Worm (Caenorhabditis elegans) whole organism, L3 larva: ENCODE results near the gene npr-17.

Source experiments
- R02D3.7 ChIP-seq: fragments of 150-350 bp; optimal IDR thresholded peaks from 2 replicates; lab custom pipeline; 2014; ENCODE audit warnings: missing biosample characterization, missing genetic modification characterization
- aly-2 ChIP-seq: fragments of 150-350 bp; optimal IDR thresholded peaks from 2 replicates; lab custom pipeline; 2014; ENCODE audit warnings: missing biosample characterization, missing genetic modification characterization
- ama-1 ChIP-seq: fragments of 150-350 bp; optimal IDR thresholded peaks from 2 replicates; lab custom pipeline; 2018
- ceh-28 ChIP-seq: fragments of 150-350 bp; optimal IDR thresholded peaks from 2 replicates; lab custom pipeline; 2014; ENCODE audit warnings: missing biosample characterization, missing genetic modification reagents, missing genetic modification characterization
- ceh-82 ChIP-seq: fragments of 150-350 bp; optimal IDR thresholded peaks from 2 replicates; lab custom pipeline; 2014; ENCODE audit warnings: missing biosample characterization, missing genetic modification characterization
- ceh-9 ChIP-seq: sonication (generic microtip); optimal IDR thresholded peaks from 2 replicates; lab custom pipeline; 2018; ENCODE audit warnings: missing biosample characterization, missing genetic modification characterization
- daf-12 ChIP-seq: fragments of 150-350 bp; optimal IDR thresholded peaks from 2 replicates; lab custom pipeline; 2014; ENCODE audit warnings: missing biosample characterization, missing genetic modification reagents, missing genetic modification characterization
- egl-27 ChIP-seq: sonication (generic microtip); optimal IDR thresholded peaks from 4 replicates; lab custom pipeline; 2017; ENCODE audit warnings: missing biosample characterization, missing genetic modification reagents, missing genetic modification characterization
- egl-5 ChIP-seq: fragments of 150-350 bp; optimal IDR thresholded peaks from 2 replicates; lab custom pipeline; 2017; ENCODE audit warnings: missing biosample characterization, missing genetic modification reagents, missing genetic modification characterization, inconsistent platforms
- elt-1 ChIP-seq: fragments of 150-350 bp; optimal IDR thresholded peaks from 2 replicates; lab custom pipeline; 2014; ENCODE audit warnings: missing biosample characterization, missing genetic modification characterization
- elt-2 ChIP-seq: sonication (generic microtip); optimal IDR thresholded peaks from 2 replicates; lab custom pipeline; 2016; ENCODE audit warnings: missing genetic modification reagents, mild to moderate bottlenecking, missing genetic modification characterization, missing compliant biosample characterization
- eor-1 ChIP-seq, 2 experiments: fragments of 150-350 bp; optimal IDR thresholded peaks; 2 replicates each; lab custom pipeline; 2014 to 2018; ENCODE audit warnings: missing biosample characterization in 2 of 2, missing genetic modification characterization in 2 of 2
- fkh-10 ChIP-seq: sonication (generic microtip); optimal IDR thresholded peaks from 2 replicates; lab custom pipeline; 2017; ENCODE audit warnings: missing biosample characterization, missing genetic modification reagents, missing genetic modification characterization
- fkh-2 ChIP-seq: fragments of 150-350 bp; optimal IDR thresholded peaks from 2 replicates; lab custom pipeline; 2014; ENCODE audit warnings: missing biosample characterization, missing genetic modification reagents, missing genetic modification characterization
- fos-1 ChIP-seq: fragments of 150-350 bp; optimal IDR thresholded peaks from 2 replicates; lab custom pipeline; 2014; ENCODE audit warnings: missing biosample characterization, missing genetic modification characterization
- hmg-11 ChIP-seq: sonication (generic microtip); optimal IDR thresholded peaks from 2 replicates; lab custom pipeline; 2016; ENCODE audit warnings: missing genetic modification characterization, missing compliant biosample characterization
- jun-1 ChIP-seq: fragments of 150-350 bp; optimal IDR thresholded peaks from 2 replicates; lab custom pipeline; 2014; ENCODE audit warnings: missing biosample characterization, missing genetic modification reagents, missing genetic modification characterization
- lin-15B ChIP-seq: fragments of 150-350 bp; optimal IDR thresholded peaks from 2 replicates; lab custom pipeline; 2014; ENCODE audit warnings: missing biosample characterization, missing genetic modification characterization
- lin-39 ChIP-seq: fragments of 150-350 bp; optimal IDR thresholded peaks from 2 replicates; lab custom pipeline; 2018; ENCODE audit warnings: missing biosample characterization, missing genetic modification reagents, missing genetic modification characterization
- lsy-12 ChIP-seq: sonication (generic microtip); optimal IDR thresholded peaks from 2 replicates; lab custom pipeline; 2016; ENCODE audit warnings: mild to moderate bottlenecking, missing genetic modification characterization, missing compliant biosample characterization
- mdl-1 ChIP-seq: fragments of 150-350 bp; optimal IDR thresholded peaks from 2 replicates; lab custom pipeline; 2014; ENCODE audit warnings: missing biosample characterization, missing genetic modification characterization
- mml-1 ChIP-seq: fragments of 150-350 bp; sonication (generic microtip); optimal IDR thresholded peaks from 3 replicates; lab custom pipeline; 2014; ENCODE audit warnings: missing biosample characterization, missing genetic modification characterization
- nfya-1 ChIP-seq: sonication (generic microtip); optimal IDR thresholded peaks from 2 replicates; lab custom pipeline; 2017; ENCODE audit warnings: missing genetic modification characterization, mild to moderate bottlenecking, missing compliant biosample characterization, antibody characterized with exemption, moderate library complexity; ENCODE audit not compliant: insufficient read depth
- nhr-11 ChIP-seq: fragments of 150-350 bp; optimal IDR thresholded peaks from 2 replicates; lab custom pipeline; 2014; ENCODE audit warnings: missing biosample characterization, missing genetic modification characterization
- nhr-12 ChIP-seq: fragments of 150-350 bp; optimal IDR thresholded peaks from 2 replicates; lab custom pipeline; 2014; ENCODE audit warnings: missing biosample characterization, missing genetic modification characterization
- nhr-23 ChIP-seq: fragments of 150-350 bp; optimal IDR thresholded peaks from 2 replicates; lab custom pipeline; 2014; ENCODE audit warnings: missing biosample characterization, missing genetic modification reagents, missing genetic modification characterization
- nhr-237 ChIP-seq: fragments of 150-350 bp; optimal IDR thresholded peaks from 2 replicates; lab custom pipeline; 2014; ENCODE audit warnings: missing biosample characterization, missing genetic modification characterization
- nhr-25 ChIP-seq: sonication (generic microtip); optimal IDR thresholded peaks from 2 replicates; lab custom pipeline; 2017; ENCODE audit warnings: missing biosample characterization, missing genetic modification characterization
- nhr-43 ChIP-seq: sonication (generic microtip); optimal IDR thresholded peaks from 2 replicates; lab custom pipeline; 2016; ENCODE audit warnings: mild to moderate bottlenecking, missing genetic modification characterization, missing compliant biosample characterization; ENCODE audit not compliant: poor library complexity, severe bottlenecking
- nhr-67 ChIP-seq: fragments of 150-350 bp; optimal IDR thresholded peaks from 2 replicates; lab custom pipeline; 2014; ENCODE audit warnings: missing biosample characterization, missing genetic modification characterization
- nhr-76 ChIP-seq: fragments of 150-350 bp; sonication (generic microtip); optimal IDR thresholded peaks from 5 replicates; lab custom pipeline; 2014; ENCODE audit warnings: missing biosample characterization, missing genetic modification characterization
- nhr-77 ChIP-seq: fragments of 150-350 bp; optimal IDR thresholded peaks from 2 replicates; lab custom pipeline; 2014; ENCODE audit warnings: missing biosample characterization, missing genetic modification characterization
- pha-4 ChIP-seq: fragments of 150-350 bp; optimal IDR thresholded peaks from 2 replicates; lab custom pipeline; 2014; ENCODE audit warnings: missing biosample characterization, missing genetic modification reagents, missing genetic modification characterization
- pqm-1 ChIP-seq: fragments of 150-350 bp; optimal IDR thresholded peaks from 2 replicates; lab custom pipeline; 2017; ENCODE audit warnings: missing biosample characterization, missing genetic modification characterization, inconsistent platforms
- sea-2 ChIP-seq: fragments of 150-350 bp; sonication (generic microtip); optimal IDR thresholded peaks from 4 replicates; lab custom pipeline; 2014; ENCODE audit warnings: missing biosample characterization, missing genetic modification reagents, missing genetic modification characterization
- skn-1 ChIP-seq: fragments of 150-350 bp; optimal IDR thresholded peaks from 2 replicates; lab custom pipeline; 2014; ENCODE audit warnings: missing biosample characterization, missing genetic modification characterization
- snpc-4 ChIP-seq: fragments of 150-350 bp; optimal IDR thresholded peaks from 2 replicates; lab custom pipeline; 2014; ENCODE audit warnings: missing biosample characterization, missing genetic modification characterization
- tbx-2 ChIP-seq: sonication (generic microtip); optimal IDR thresholded peaks from 2 replicates; lab custom pipeline; 2016; ENCODE audit warnings: mild to moderate bottlenecking, missing genetic modification characterization, missing compliant biosample characterization
- unc-39 ChIP-seq: sonication (generic microtip); optimal IDR thresholded peaks from 4 replicates; lab custom pipeline; 2017; ENCODE audit warnings: missing biosample characterization, missing genetic modification characterization
- unc-62 ChIP-seq: fragments of 150-350 bp; sonication (generic microtip); optimal IDR thresholded peaks from 4 replicates; lab custom pipeline; 2014; ENCODE audit warnings: missing biosample characterization, missing genetic modification reagents, missing genetic modification characterization
- zag-1 ChIP-seq: fragments of 150-350 bp; optimal IDR thresholded peaks from 2 replicates; lab custom pipeline; 2014; ENCODE audit warnings: missing biosample characterization, missing genetic modification characterization
- ztf-11 ChIP-seq: fragments of 150-350 bp; optimal IDR thresholded peaks from 2 replicates; lab custom pipeline; 2014; ENCODE audit warnings: missing biosample characterization, missing genetic modification characterization

npr-17 gene

ce11 chrIII:8029487-8029886 is 33.2 kb upstream of the npr-17 start, which contains the start of gene F44B9.8 (continued):
- TF ChIP-seq pqm-1 (tag; lab: Kevin White, UChicago) (no peak), jun-1 (tag; lab: Kevin White, UChicago) (no peak), ceh-82 (tag; lab: Kevin White, UChicago) (no peak), snpc-4 (peak; percentile 55), sea-2 (GFP tag; lab: Kevin White, UChicago) (no peak), nhr-23 (peak; percentile 82), nhr-237 (no peak), unc-62 (GFP tag; lab: Kevin White, UChicago) (no peak), aly-2 (tag; lab: Kevin White, UChicago) (no peak), skn-1 (no peak)

ce11 chrIII:8027942-8028341 is 31.7 kb upstream of the npr-17 start, which contains the start of gene mdt-30:
Gene mdt-30, minus strand, starts transcription at chrIII:8028042.
- no peak for TF ChIP-seq nfya-1 (tag; lab: Kevin White, UChicago)
- no peak for TF ChIP-seq ceh-9 (tag; lab: Kevin White, UChicago)
- TF ChIP-seq elt-1 (tag; lab: Kevin White, UChicago) = no peak
- no peak for TF ChIP-seq nhr-43 (tag; lab: Kevin White, UChicago)
- no peak for TF ChIP-seq fkh-2 (tag; lab: Kevin White, UChicago)
- no peak for TF ChIP-seq ceh-28 (tag; lab: Kevin White, UChicago)
- no peak for TF ChIP-seq nhr-67
- no peak for TF ChIP-seq nhr-12 (tag; lab: Kevin White, UChicago)
- TF ChIP-seq lin-39 (tag; lab: Kevin White, UChicago) = no peak
- TF ChIP-seq elt-2 (tag; lab: Kevin White, UChicago) = no peak
- no peak for TF ChIP-seq zag-1 (tag; lab: Kevin White, UChicago)
- no peak for TF ChIP-seq egl-5
- TF ChIP-seq aly-2 (tag; lab: Kevin White, UChicago) = no peak
- TF ChIP-seq skn-1 = no peak
- TF ChIP-seq unc-39 (tag; lab: Kevin White, UChicago) = no peak
- no peak for TF ChIP-seq mml-1 (tag; lab: Kevin White, UChicago)
- TF ChIP-seq eor-1 (tag; optimal IDR thresholded peaks at IDR 0.05; lab: Kevin White, UChicago) = no peak
- TF ChIP-seq fkh-10 = no peak
- TF ChIP-seq nhr-237 = no peak
- no peak for TF ChIP-seq R02D3.7 (tag; lab: Kevin White, UChicago)

- TF ChIP-seq ceh-82 (tag; lab: Kevin White, UChicago) (no peak), fkh-10 (no peak), ceh-28 (tag; lab: Kevin White, UChicago) (no peak), lin-39 (tag; lab: Kevin White, UChicago) (no peak), nhr-12 (tag; lab: Kevin White, UChicago) (no peak), egl-27 (tag; lab: Kevin White, UChicago) (no peak), ztf-11 (tag; lab: Kevin White, UChicago) (no peak), nfya-1 (tag; lab: Kevin White, UChicago) (no peak), hmg-11 (tag; lab: Kevin White, UChicago) (no peak), snpc-4 (no peak), lin-15B (tag; lab: Kevin White, UChicago) (no peak), pqm-1 (tag; lab: Kevin White, UChicago) (no peak), daf-12 (tag; lab: Kevin White, UChicago) (no peak), pha-4 (tag; lab: Kevin White, UChicago) (no peak)
- TF ChIP-seq, all 47 proteins: peak for 0
Observed at ce11 chrIII:8022077-8022476, 25.8 kb upstream of the npr-17 start, which contains the start of gene F44B9.2. Gene F44B9.2, plus strand, starts transcription at chrIII:8022463.

- TF ChIP-seq nhr-77 (tag; lab: Kevin White, UChicago) = no peak
- no peak for TF ChIP-seq egl-5
- TF ChIP-seq unc-62 (GFP tag; lab: Kevin White, UChicago) = no peak
- peak; percentile 52 for TF ChIP-seq tbx-2 (tag; lab: Kevin White, UChicago)
- TF ChIP-seq nhr-23 = peak; percentile 89
- no peak for TF ChIP-seq nhr-67
- no peak for TF ChIP-seq unc-39 (tag; lab: Kevin White, UChicago)
- TF ChIP-seq daf-12 (tag; lab: Kevin White, UChicago) = no peak
- peak; percentile 86 for TF ChIP-seq nfya-1 (tag; lab: Kevin White, UChicago)
- TF ChIP-seq ceh-28 (tag; lab: Kevin White, UChicago) = peak; percentile 92
- no peak for TF ChIP-seq zag-1 (tag; lab: Kevin White, UChicago)
- peak; percentile 82 for TF ChIP-seq lin-39 (tag; lab: Kevin White, UChicago)
- TF ChIP-seq R02D3.7 (tag; lab: Kevin White, UChicago) = peak; percentile 63
- TF ChIP-seq nhr-237 = no peak
- peak; percentile 58 for TF ChIP-seq nhr-43 (tag; lab: Kevin White, UChicago)
- peak; percentile 64 for TF ChIP-seq lsy-12
- TF ChIP-seq lin-15B (tag; lab: Kevin White, UChicago) = peak; percentile 85
- peak; percentile 7 for TF ChIP-seq pqm-1 (tag; lab: Kevin White, UChicago)
- no peak for TF ChIP-seq ceh-82 (tag; lab: Kevin White, UChicago)
- no peak for TF ChIP-seq eor-1 (tag; optimal IDR thresholded peaks at IDR 0.05; lab: Kevin White, UChicago)
- no peak for TF ChIP-seq mdl-1
- TF ChIP-seq nhr-11 (tag; lab: Kevin White, UChicago) = no peak
- no peak for TF ChIP-seq fkh-10
- TF ChIP-seq ama-1 = no peak
- TF ChIP-seq fos-1 (tag; lab: Kevin White, UChicago) = no peak
- TF ChIP-seq elt-2 (tag; lab: Kevin White, UChicago) = peak; percentile 46
- TF ChIP-seq mml-1 (tag; lab: Kevin White, UChicago) = no peak
- TF ChIP-seq nhr-25 (tag; lab: Kevin White, UChicago) = peak; percentile 90
- peak; percentile 64 for TF ChIP-seq snpc-4
- no peak for TF ChIP-seq nhr-76 (tag; lab: Kevin White, UChicago)
- TF ChIP-seq sea-2 (GFP tag; lab: Kevin White, UChicago) = peak; percentile 74
- TF ChIP-seq nhr-12 (tag; lab: Kevin White, UChicago) = no peak
Observed at ce11 chrIII:8020823-8021332, 24.6 kb upstream of the npr-17 start, which contains the start of gene lin-36. Gene lin-36, minus strand, starts transcription at chrIII:8020873.
